Fruit fly (Drosophila melanogaster) whole organism, embryonic: ENCODE measurements around the gene dysf.

ENCODE experiments used
- CG10147 ChIP-seq: fragments of 200-800 bp; sonication (Bioruptor generic); optimal IDR thresholded peaks from 2 replicates; lab custom pipeline; 2019; ENCODE audit warnings: missing biosample characterization, mild to moderate bottlenecking, missing genetic modification characterization, moderate library complexity
- CG11247 ChIP-seq: fragments of 200-800 bp; sonication (Bioruptor generic); IDR thresholded peaks from 2 replicates; pipeline ENCODE4 v1.3.6; 2022; ENCODE audit warnings: missing biosample characterization, missing genetic modification characterization
- CG12071 ChIP-seq: fragments of 200-800 bp; sonication (Bioruptor generic); optimal IDR thresholded peaks from 3 replicates; lab custom pipeline; 2018; ENCODE audit warnings: missing biosample characterization, mild to moderate bottlenecking, missing genetic modification characterization
- CG14667 ChIP-seq: fragments of 200-800 bp; sonication (Bioruptor generic); IDR thresholded peaks from 2 replicates; pipeline ENCODE4 v1.3.6; 2022; ENCODE audit warnings: missing biosample characterization, missing genetic modification characterization
- CG15269 ChIP-seq: fragments of 200-800 bp; sonication (Bioruptor generic); optimal IDR thresholded peaks from 2 replicates; lab custom pipeline; 2018; ENCODE audit warnings: missing biosample characterization, mild to moderate bottlenecking, missing genetic modification characterization, moderate library complexity
- CG16863 ChIP-seq: fragments of 200-800 bp; sonication (Bioruptor generic); optimal IDR thresholded peaks from 3 replicates; lab custom pipeline; 2016; ENCODE audit warnings: missing biosample characterization, missing genetic modification characterization
- CG18599 ChIP-seq: fragments of 200-800 bp; sonication (Bioruptor generic); optimal IDR thresholded peaks from 3 replicates; lab custom pipeline; 2017; ENCODE audit warnings: missing biosample characterization, missing genetic modification characterization, mild to moderate bottlenecking, moderate library complexity, missing genetic modification reagents
- CG2199 ChIP-seq: fragments of 200-800 bp; sonication (Bioruptor generic); IDR thresholded peaks from 3 replicates; pipeline ENCODE4 v1.3.6; 2022; ENCODE audit warnings: missing biosample characterization, missing genetic modification characterization
- CG2678 ChIP-seq: fragments of 200-800 bp; sonication (Bioruptor generic); optimal IDR thresholded peaks from 3 replicates; lab custom pipeline; 2019; ENCODE audit warnings: missing biosample characterization, mild to moderate bottlenecking, missing genetic modification characterization, moderate library complexity
- CG31441 ChIP-seq: fragments of 200-800 bp; sonication (Bioruptor generic); IDR thresholded peaks from 2 replicates; pipeline ENCODE4 v1.3.6; 2022; ENCODE audit warnings: missing biosample characterization, missing genetic modification characterization
- CG3726 ChIP-seq: fragments of 200-800 bp; sonication (Bioruptor generic); IDR thresholded peaks from 3 replicates; pipeline ENCODE4, ENCODE4 v1.3.6; 2022; ENCODE audit warnings: missing biosample characterization, missing genetic modification characterization
- CG5953 ChIP-seq: fragments of 200-800 bp; sonication (Bioruptor generic); IDR thresholded peaks from 2 replicates; pipeline ENCODE4 v1.3.6; 2022; ENCODE audit warnings: missing biosample characterization, missing genetic modification characterization
- CG6175 ChIP-seq: fragments of 200-800 bp; sonication (Bioruptor generic); IDR thresholded peaks from 3 replicates; pipeline ENCODE4 v1.3.6; 2022; ENCODE audit warnings: missing biosample characterization, missing genetic modification characterization
- CG7556 ChIP-seq: fragments of 200-800 bp; sonication (Bioruptor generic); optimal IDR thresholded peaks from 2 replicates; lab custom pipeline; 2017; ENCODE audit warnings: missing biosample characterization, mild to moderate bottlenecking, missing genetic modification characterization
- CG7839 ChIP-seq: fragments of 200-800 bp; sonication (Bioruptor generic); optimal IDR thresholded peaks from 3 replicates; lab custom pipeline; 2018; ENCODE audit warnings: missing biosample characterization, mild to moderate bottlenecking, missing genetic modification characterization, moderate library complexity
- CG7963 ChIP-seq: fragments of 200-800 bp; sonication (Bioruptor generic); IDR thresholded peaks from 3 replicates; pipeline ENCODE4 v1.3.6; 2022; ENCODE audit warnings: missing biosample characterization, missing genetic modification characterization; ENCODE audit not compliant: partially characterized antibody
- CG8478 ChIP-seq: fragments of >200 bp; optimal IDR thresholded peaks from 2 replicates; lab custom pipeline; 2018
- CG9797 ChIP-seq: fragments of 200-800 bp; sonication (Bioruptor generic); optimal IDR thresholded peaks from 3 replicates; lab custom pipeline; 2018; ENCODE audit warnings: missing biosample characterization, mild to moderate bottlenecking, missing genetic modification characterization
- CTCF ChIP-seq: fragments of 200-800 bp; sonication (Bioruptor generic); optimal IDR thresholded peaks from 2 replicates; lab custom pipeline; 2017; ENCODE audit warnings: missing biosample characterization, mild to moderate bottlenecking, missing genetic modification characterization, moderate library complexity
- Eip74EF ChIP-seq, 2 experiments: fragments of 200-800 bp in 1 of 2; fragments of >200 bp in 1 of 2; sonication (Bioruptor generic) in 1 of 2; optimal IDR thresholded peaks; 2 replicates each; lab custom pipeline; 2017 to 2019; ENCODE audit warnings: missing biosample characterization in 2 of 2, missing genetic modification characterization in 2 of 2, mild to moderate bottlenecking in 1 of 2, moderate library complexity in 1 of 2
- Ets65A ChIP-seq: fragments of 200-800 bp; sonication (Bioruptor generic); peaks from one replicate; lab custom pipeline; 2016; ENCODE audit warnings: missing biosample characterization, missing genetic modification characterization
- HLH54F ChIP-seq: fragments of 200-800 bp; sonication (Bioruptor generic); optimal IDR thresholded peaks from 3 replicates; lab custom pipeline; 2016; ENCODE audit warnings: missing biosample characterization, missing genetic modification characterization
- Hr3 ChIP-seq: fragments of 200-800 bp; sonication (Bioruptor generic); optimal IDR thresholded peaks from 3 replicates; lab custom pipeline; 2016; ENCODE audit warnings: missing biosample characterization, missing genetic modification characterization
- Nf-YA ChIP-seq: fragments of 200-800 bp; sonication (Bioruptor generic); IDR thresholded peaks from 2 replicates; pipeline ENCODE4 v1.3.6; 2022; ENCODE audit warnings: missing biosample characterization, missing genetic modification characterization
- Pdp1 ChIP-seq, 2 experiments: fragments of 200-800 bp; sonication (Bioruptor generic); optimal IDR thresholded peaks; 3 replicates each; lab custom pipeline; 2016; ENCODE audit warnings: missing biosample characterization in 2 of 2, missing genetic modification characterization in 2 of 2, mild to moderate bottlenecking in 1 of 2, moderate library complexity in 1 of 2
- Ptx1 ChIP-seq: fragments of 200-800 bp; sonication (Bioruptor generic); IDR thresholded peaks from 2 replicates; pipeline ENCODE4 v1.3.6; 2022; ENCODE audit warnings: missing biosample characterization, missing genetic modification characterization
- abd-A ChIP-seq: fragments of 200-800 bp; sonication (Bioruptor generic); optimal IDR thresholded peaks from 3 replicates; lab custom pipeline; 2019; ENCODE audit warnings: missing biosample characterization, mild to moderate bottlenecking, missing genetic modification characterization, moderate library complexity
- ase ChIP-seq: fragments of 200-800 bp; sonication (Bioruptor generic); IDR thresholded peaks from 3 replicates; pipeline ENCODE4 v1.3.6; 2022; ENCODE audit warnings: missing biosample characterization, missing genetic modification characterization
- ash1 ChIP-seq: fragments of 200-800 bp; sonication (Bioruptor generic); optimal IDR thresholded peaks from 2 replicates; lab custom pipeline; 2018; ENCODE audit warnings: missing biosample characterization, mild to moderate bottlenecking, missing genetic modification characterization
- cas ChIP-seq: fragments of 200-800 bp; sonication (Bioruptor generic); IDR thresholded peaks from 2 replicates; pipeline ENCODE4 v1.3.6; 2022; ENCODE audit warnings: missing biosample characterization, missing genetic modification characterization
- cg ChIP-seq: fragments of 200-800 bp; sonication (Bioruptor generic); optimal IDR thresholded peaks from 3 replicates; lab custom pipeline; 2019; ENCODE audit warnings: missing biosample characterization, mild to moderate bottlenecking, missing genetic modification characterization, moderate library complexity
- chn ChIP-seq: fragments of 200-800 bp; sonication (Bioruptor generic); optimal IDR thresholded peaks from 2 replicates; lab custom pipeline; 2016; ENCODE audit warnings: missing biosample characterization, missing genetic modification characterization
- dan ChIP-seq: fragments of 200-800 bp; sonication (Bioruptor generic); IDR thresholded peaks from 2 replicates; pipeline ENCODE4 v1.3.6; 2022; ENCODE audit warnings: missing biosample characterization, missing genetic modification characterization
- dm ChIP-seq: fragments of 200-800 bp; sonication (Bioruptor generic); optimal IDR thresholded peaks from 3 replicates; lab custom pipeline; 2016; ENCODE audit warnings: missing biosample characterization, missing genetic modification characterization
- fd3F ChIP-seq: fragments of 200-800 bp; sonication (Bioruptor generic); optimal IDR thresholded peaks from 2 replicates; lab custom pipeline; 2018; ENCODE audit warnings: missing biosample characterization, mild to moderate bottlenecking, missing genetic modification characterization, moderate library complexity
- hth ChIP-seq: fragments of >200 bp; optimal IDR thresholded peaks from 2 replicates; lab custom pipeline; 2017; ENCODE audit warnings: inconsistent platforms
- ind ChIP-seq: fragments of 200-800 bp; sonication (Bioruptor generic); optimal IDR thresholded peaks from 3 replicates; lab custom pipeline; 2016; ENCODE audit warnings: missing biosample characterization, missing genetic modification characterization
- p53 ChIP-seq: fragments of 200-800 bp; sonication (Bioruptor generic); optimal IDR thresholded peaks from 2 replicates; lab custom pipeline; 2016; ENCODE audit warnings: missing biosample characterization, missing genetic modification characterization
- pan ChIP-seq, 4 experiments: fragments of >200 bp in 3 of 4; fragments of 200-800 bp in 1 of 4; sonication (Bioruptor generic) in 1 of 4; optimal IDR thresholded peaks in 3 of 4; IDR thresholded peaks in 1 of 4; 2 replicates each; pipeline versions ENCODE4 v1.3.6 to Lab custom; 2017 to 2022; ENCODE audit warnings: missing biosample characterization in 2 of 4, missing genetic modification characterization in 2 of 4, mixed read lengths in 1 of 4
- pho ChIP-seq: fragments of 200-800 bp; sonication (Bioruptor generic); optimal IDR thresholded peaks from 2 replicates; lab custom pipeline; 2016; ENCODE audit warnings: missing biosample characterization, missing genetic modification characterization
- pros ChIP-seq: fragments of 200-800 bp; sonication (Bioruptor generic); optimal IDR thresholded peaks from 3 replicates; lab custom pipeline; 2019; ENCODE audit warnings: missing biosample characterization, mild to moderate bottlenecking, missing genetic modification characterization, moderate library complexity
- psq ChIP-seq: fragments of 200-800 bp; sonication (Bioruptor generic); optimal IDR thresholded peaks from 2 replicates; lab custom pipeline; 2017; ENCODE audit warnings: missing biosample characterization, missing genetic modification characterization
- salm ChIP-seq: fragments of 200-800 bp; sonication (Bioruptor generic); optimal IDR thresholded peaks from 2 replicates; lab custom pipeline; 2018; ENCODE audit warnings: missing biosample characterization, mild to moderate bottlenecking, missing genetic modification characterization
- sd ChIP-seq: fragments of 200-800 bp; sonication (Bioruptor generic); optimal IDR thresholded peaks from 3 replicates; lab custom pipeline; 2018; ENCODE audit warnings: missing biosample characterization, mild to moderate bottlenecking, missing genetic modification characterization, moderate library complexity
- slou ChIP-seq: fragments of 200-800 bp; sonication (Bioruptor generic); optimal IDR thresholded peaks from 3 replicates; lab custom pipeline; 2016; ENCODE audit warnings: missing biosample characterization, missing genetic modification characterization
- stc ChIP-seq: fragments of 200-800 bp; sonication (Bioruptor generic); IDR thresholded peaks from 2 replicates; pipeline ENCODE4 v1.3.6; 2022; ENCODE audit warnings: missing biosample characterization, missing genetic modification characterization
- ttk ChIP-seq: fragments of 200-800 bp; sonication (Bioruptor generic); IDR thresholded peaks from 2 replicates; pipeline ENCODE4 v2.1.2; 2022; ENCODE audit warnings: missing biosample characterization, missing genetic modification characterization
- tx ChIP-seq: fragments of 200-800 bp; sonication (Bioruptor generic); optimal IDR thresholded peaks from 2 replicates; lab custom pipeline; 2016; ENCODE audit warnings: missing biosample characterization, missing genetic modification characterization
- vnd ChIP-seq: fragments of 200-800 bp; sonication (Bioruptor generic); IDR thresholded peaks from 3 replicates; pipeline ENCODE4 v1.3.6; 2022; ENCODE audit warnings: missing biosample characterization, missing genetic modification characterization; ENCODE audit not compliant: partially characterized antibody
- wdn ChIP-seq: fragments of 200-800 bp; sonication (Bioruptor generic); IDR thresholded peaks from 2 replicates; pipeline ENCODE4 v1.3.6; 2022; ENCODE audit warnings: missing biosample characterization, missing genetic modification characterization
- yki ChIP-seq: fragments of >200 bp; optimal IDR thresholded peaks from 3 replicates; lab custom pipeline; 2018

Gene dysf

dm6 chr3R:26081380-26081991 lies 17.0 kb downstream of the dysf start (continued):
- TF ChIP-seq chn (GFP tag; lab: Kevin White, UChicago) (peak; percentile 0), wdn (no peak), Ptx1 (GFP tag; lab: Robert Waterston, UW) (peak; percentile 58), hth (lab: Kevin White, UChicago) (no peak), Nf-YA (GFP tag; lab: Robert Waterston, UW) (no peak), CG3726 (GFP tag; lab: Robert Waterston, UW) (no peak), HLH54F (GFP tag; lab: Kevin White, UChicago) (no peak), dan (GFP tag; lab: Robert Waterston, UW) (no peak), pho (GFP tag; lab: Kevin White, UChicago) (no peak), CG7963 (GFP tag; lab: Robert Waterston, UW) (no peak), Pdp1 (GFP tag; optimal IDR thresholded peaks at IDR 0.05; lab: Kevin White, UChicago) (no peak), CG14667 (GFP tag; lab: Robert Waterston, UW) (0 out of 2 replicates have a peak, but pooled peaks have one; percentile 34), CG2199 (GFP tag; lab: Robert Waterston, UW) (no peak), Ets65A (GFP tag; lab: Kevin White, UChicago) (no peak), ash1 (no peak), CG15269 (tag; lab: Kevin White, UChicago) (peak; percentile 48), CG16863 (GFP tag; lab: Kevin White, UChicago) (no peak), tx (GFP tag; lab: Kevin White, UChicago) (no peak), CG2678 (tag; lab: Kevin White, UChicago) (no peak), CG7556 (GFP tag; lab: Kevin White, UChicago) (no peak), ttk (GFP tag; lab: Robert Waterston, UW) (peak; percentile 61; the same call in 1 of the 2 replicates), CG8478 (lab: Kevin White, UChicago) (no peak), slou (GFP tag; lab: Kevin White, UChicago) (no peak), yki (lab: Kevin White, UChicago) (no peak), CG7839 (tag; lab: Kevin White, UChicago) (no peak), stc (GFP tag; lab: Robert Waterston, UW) (0 out of 2 replicates have a peak, but pooled peaks have one; percentile 29), CTCF (GFP tag; lab: Kevin White, UChicago) (no peak), cas (GFP tag; lab: Robert Waterston, UW) (no peak), p53 (GFP tag; lab: Kevin White, UChicago) (no peak), CG9797 (GFP tag; lab: Kevin White, UChicago) (no peak), Hr3 (peak; percentile 39), CG5953 (GFP tag; lab: Robert Waterston, UW) (no peak), CG31441 (GFP tag; lab: Robert Waterston, UW) (peak; percentile 77), abd-A (no peak), ind (GFP tag; lab: Kevin White, UChicago) (peak; percentile 48), Eip74EF (GFP tag; optimal IDR thresholded peaks at IDR 0.05; lab: Kevin White, UChicago) (peak in 1 of 2 experiments; percentile 47), cg (GFP tag; lab: Kevin White, UChicago) (no peak), fd3F (GFP tag; lab: Kevin White, UChicago) (no peak), pros (GFP tag; lab: Kevin White, UChicago) (no peak), dm (GFP tag; lab: Kevin White, UChicago) (no peak), psq (GFP tag; lab: Kevin White, UChicago) (no peak), CG6175 (GFP tag; lab: Robert Waterston, UW) (no peak), CG10147 (GFP tag; lab: Kevin White, UChicago) (no peak), sd (tag; lab: Kevin White, UChicago) (no peak), CG18599 (GFP tag; lab: Kevin White, UChicago) (peak; percentile 24), ase (GFP tag; lab: Robert Waterston, UW) (no peak), vnd (GFP tag; lab: Robert Waterston, UW) (no peak), pan (optimal IDR thresholded peaks at IDR 0.05; lab: Kevin White, UChicago) (no peak), pan (GFP tag; optimal IDR thresholded peaks at IDR 0.05 in 1 of 2, IDR thresholded peaks at IDR 0.05 in 1 of 2) (peak in 1 of 2 experiments; percentile 61), CG12071 (no peak), salm (tag; lab: Kevin White, UChicago) (no peak), CG11247 (GFP tag; lab: Robert Waterston, UW) (0 out of 2 replicates have a peak, but pooled peaks have one; percentile 29)
